Fruit fly (Drosophila melanogaster) whole organism, embryonic: ENCODE results near the gene CG5171.

Experiments used
- ATbp ChIP-seq: fragments of 200-800 bp; sonication (Bioruptor generic); optimal IDR thresholded peaks from 2 replicates; lab custom pipeline; 2017; ENCODE audit warnings: missing biosample characterization, mild to moderate bottlenecking, missing genetic modification characterization, missing genetic modification reagents
- Adf1 ChIP-seq: fragments of 200-800 bp; sonication (Bioruptor generic); IDR thresholded peaks from 2 replicates; pipeline ENCODE4 v1.3.6; 2022; ENCODE audit warnings: missing biosample characterization, missing genetic modification characterization
- Atf3 ChIP-seq: fragments of 200-800 bp; sonication (Bioruptor generic); optimal IDR thresholded peaks from 3 replicates; lab custom pipeline; 2016; ENCODE audit warnings: missing biosample characterization, missing genetic modification characterization
- Awh ChIP-seq: fragments of 200-800 bp; sonication (Bioruptor generic); IDR thresholded peaks from 2 replicates; pipeline ENCODE4, ENCODE4 v1.3.6; 2022; ENCODE audit warnings: missing biosample characterization, missing genetic modification characterization
- Bdp1 ChIP-seq: fragments of 200-800 bp; sonication (Bioruptor generic); optimal IDR thresholded peaks from 3 replicates; lab custom pipeline; 2016; ENCODE audit warnings: missing biosample characterization, missing genetic modification characterization
- Bteb2 ChIP-seq: fragments of 200-800 bp; sonication (Bioruptor generic); optimal IDR thresholded peaks from 2 replicates; lab custom pipeline; 2016; ENCODE audit warnings: missing biosample characterization, missing genetic modification characterization
- CG11085 ChIP-seq: fragments of 200-800 bp; sonication (Bioruptor generic); IDR thresholded peaks from 2 replicates; pipeline ENCODE4 v1.3.6; 2022; ENCODE audit warnings: missing biosample characterization, missing genetic modification characterization
- CG11456 ChIP-seq: fragments of 200-800 bp; sonication (Bioruptor generic); IDR thresholded peaks from 3 replicates; pipeline ENCODE4 v1.3.6; 2022; ENCODE audit warnings: missing biosample characterization, missing genetic modification characterization
- CG11560 ChIP-seq: fragments of 200-800 bp; sonication (Bioruptor generic); IDR thresholded peaks from 3 replicates; pipeline ENCODE4 v1.3.6; 2022; ENCODE audit warnings: missing biosample characterization, missing genetic modification characterization
- CG11695 ChIP-seq: fragments of 200-800 bp; sonication (Bioruptor generic); IDR thresholded peaks from 3 replicates; pipeline ENCODE4 v1.3.6; 2022; ENCODE audit warnings: missing biosample characterization, missing genetic modification characterization
- CG12236 ChIP-seq: fragments of 200-800 bp; sonication (Bioruptor generic); optimal IDR thresholded peaks from 2 replicates; lab custom pipeline; 2016; ENCODE audit warnings: missing biosample characterization, missing genetic modification characterization
- CG12659 ChIP-seq: fragments of 200-800 bp; sonication (Bioruptor generic); optimal IDR thresholded peaks from 3 replicates; lab custom pipeline; 2017; ENCODE audit warnings: mild to moderate bottlenecking, missing biosample characterization, missing genetic modification reagents, missing genetic modification characterization
- CG14667 ChIP-seq: fragments of 200-800 bp; sonication (Bioruptor generic); IDR thresholded peaks from 2 replicates; pipeline ENCODE4 v1.3.6; 2022; ENCODE audit warnings: missing biosample characterization, missing genetic modification characterization
- CG15514 ChIP-seq: fragments of 200-800 bp; sonication (Bioruptor generic); optimal IDR thresholded peaks from 3 replicates; lab custom pipeline; 2017; ENCODE audit warnings: missing biosample characterization, missing genetic modification characterization, mild to moderate bottlenecking, moderate library complexity, missing genetic modification reagents
- CG1647 ChIP-seq: fragments of 200-800 bp; sonication (Bioruptor generic); optimal IDR thresholded peaks from 3 replicates; lab custom pipeline; 2016; ENCODE audit warnings: missing biosample characterization, missing genetic modification characterization
- CG16863 ChIP-seq: fragments of 200-800 bp; sonication (Bioruptor generic); optimal IDR thresholded peaks from 3 replicates; lab custom pipeline; 2016; ENCODE audit warnings: missing biosample characterization, missing genetic modification characterization
- CG17359 ChIP-seq: fragments of 200-800 bp; sonication (Bioruptor generic); optimal IDR thresholded peaks from 3 replicates; lab custom pipeline; 2018; ENCODE audit warnings: missing biosample characterization, mild to moderate bottlenecking, missing genetic modification characterization, moderate library complexity
- CG18476 ChIP-seq: fragments of 200-800 bp; sonication (Bioruptor generic); optimal IDR thresholded peaks from 2 replicates; lab custom pipeline; 2016; ENCODE audit warnings: missing biosample characterization, mild to moderate bottlenecking, missing genetic modification characterization
- CG2678 ChIP-seq: fragments of 200-800 bp; sonication (Bioruptor generic); optimal IDR thresholded peaks from 3 replicates; lab custom pipeline; 2019; ENCODE audit warnings: missing biosample characterization, mild to moderate bottlenecking, missing genetic modification characterization, moderate library complexity
- CG33213 ChIP-seq: fragments of 200-800 bp; sonication (Bioruptor generic); optimal IDR thresholded peaks from 3 replicates; lab custom pipeline; 2016; ENCODE audit warnings: missing biosample characterization, missing genetic modification characterization
- CG4617 ChIP-seq: fragments of 200-800 bp; sonication (Bioruptor generic); optimal IDR thresholded peaks from 3 replicates; lab custom pipeline; 2016; ENCODE audit warnings: missing biosample characterization, missing genetic modification characterization, borderline replicate concordance
- CG6791 ChIP-seq: fragments of 200-800 bp; sonication (Bioruptor generic); IDR thresholded peaks from 3 replicates; pipeline ENCODE4 v1.3.6; 2022; ENCODE audit warnings: missing biosample characterization, missing genetic modification characterization; ENCODE audit not compliant: partially characterized antibody
- CG7271 ChIP-seq: fragments of 200-800 bp; sonication (Bioruptor generic); optimal IDR thresholded peaks from 2 replicates; lab custom pipeline; 2018; ENCODE audit warnings: missing biosample characterization, mild to moderate bottlenecking, missing genetic modification characterization, moderate library complexity
- Dbx ChIP-seq: fragments of 200-800 bp; sonication (Bioruptor generic); IDR thresholded peaks from 3 replicates; pipeline ENCODE4 v1.3.6; 2022; ENCODE audit warnings: missing biosample characterization, missing genetic modification characterization
- Dek ChIP-seq: fragments of 200-800 bp; sonication (Bioruptor generic); optimal IDR thresholded peaks from 3 replicates; lab custom pipeline; 2019; ENCODE audit warnings: missing biosample characterization, mild to moderate bottlenecking, missing genetic modification characterization, moderate library complexity
- Dfd ChIP-seq, 2 experiments: fragments of >200 bp; optimal IDR thresholded peaks; 2 replicates each; lab custom pipeline; 2017; ENCODE audit warnings: missing biosample characterization in 2 of 2, missing genetic modification characterization in 2 of 2
- H15 ChIP-seq: fragments of 200-800 bp; sonication (Bioruptor generic); IDR thresholded peaks from 3 replicates; pipeline ENCODE4 v1.3.6; 2022; ENCODE audit warnings: missing biosample characterization, missing genetic modification characterization
- HmgD ChIP-seq: fragments of 200-800 bp; sonication (Bioruptor generic); optimal IDR thresholded peaks from 3 replicates; lab custom pipeline; 2016; ENCODE audit warnings: missing biosample characterization, missing genetic modification characterization
- Myb ChIP-seq: fragments of 200-800 bp; sonication (Bioruptor generic); optimal IDR thresholded peaks from 2 replicates; lab custom pipeline; 2016; ENCODE audit warnings: missing biosample characterization, missing genetic modification characterization
- NK7.1 ChIP-seq: fragments of 200-800 bp; sonication (Bioruptor generic); optimal IDR thresholded peaks from 3 replicates; lab custom pipeline; 2016; ENCODE audit warnings: missing biosample characterization, missing genetic modification characterization
- Opbp ChIP-seq: fragments of 200-800 bp; sonication (Bioruptor generic); IDR thresholded peaks from 3 replicates; pipeline ENCODE4 v1.3.6; 2022; ENCODE audit warnings: missing biosample characterization, missing genetic modification characterization; ENCODE audit not compliant: partially characterized antibody
- Sry-β ChIP-seq: fragments of 200-800 bp; sonication (Bioruptor generic); optimal IDR thresholded peaks from 2 replicates; lab custom pipeline; 2018; ENCODE audit warnings: missing biosample characterization, mild to moderate bottlenecking, missing genetic modification characterization, moderate library complexity
- abd-A ChIP-seq: fragments of 200-800 bp; sonication (Bioruptor generic); optimal IDR thresholded peaks from 3 replicates; lab custom pipeline; 2019; ENCODE audit warnings: missing biosample characterization, mild to moderate bottlenecking, missing genetic modification characterization, moderate library complexity
- amos ChIP-seq: fragments of 200-800 bp; sonication (Bioruptor generic); IDR thresholded peaks from 2 replicates; pipeline ENCODE4 v1.3.6; 2022; ENCODE audit warnings: missing biosample characterization, missing genetic modification characterization; ENCODE audit not compliant: partially characterized antibody
- az2 ChIP-seq: fragments of 200-800 bp; sonication (Bioruptor generic); optimal IDR thresholded peaks from 3 replicates; lab custom pipeline; 2016; ENCODE audit warnings: missing biosample characterization, missing genetic modification characterization
- br ChIP-seq: fragments of >200 bp; optimal IDR thresholded peaks from 2 replicates; lab custom pipeline; 2017
- bsh ChIP-seq, 2 experiments: fragments of 200-800 bp; sonication (Bioruptor generic); optimal IDR thresholded peaks; 2 replicates each; lab custom pipeline; 2017 to 2018; ENCODE audit warnings: mild to moderate bottlenecking in 2 of 2, missing biosample characterization in 2 of 2, missing genetic modification characterization in 2 of 2, moderate library complexity in 1 of 2
- chif ChIP-seq, 2 experiments: fragments of 200-800 bp; sonication (Bioruptor generic); optimal IDR thresholded peaks; 3 replicates each; lab custom pipeline; 2016; ENCODE audit warnings: missing biosample characterization in 2 of 2, missing genetic modification characterization in 2 of 2
- dmrt11E ChIP-seq: fragments of 200-800 bp; sonication (Bioruptor generic); optimal IDR thresholded peaks from 3 replicates; lab custom pipeline; 2018; ENCODE audit warnings: missing biosample characterization, mild to moderate bottlenecking, missing genetic modification characterization, moderate library complexity
- gt ChIP-seq: fragments of 200-800 bp; sonication (Bioruptor generic); IDR thresholded peaks from 2 replicates; pipeline ENCODE4 v1.3.6; 2022; ENCODE audit warnings: missing biosample characterization, missing genetic modification characterization
- inv ChIP-seq: fragments of 200-800 bp; sonication (Bioruptor generic); IDR thresholded peaks from 2 replicates; pipeline ENCODE4 v1.3.6; 2022; ENCODE audit warnings: missing biosample characterization, missing genetic modification characterization; ENCODE audit not compliant: partially characterized antibody
- pzg ChIP-seq: fragments of 200-800 bp; sonication (Bioruptor generic); optimal IDR thresholded peaks from 3 replicates; lab custom pipeline; 2018; ENCODE audit warnings: missing biosample characterization, mild to moderate bottlenecking, missing genetic modification characterization, moderate library complexity
- repo ChIP-seq: fragments of 200-800 bp; sonication (Bioruptor generic); optimal IDR thresholded peaks from 2 replicates; lab custom pipeline; 2016; ENCODE audit warnings: missing biosample characterization, missing genetic modification characterization
- row ChIP-seq: fragments of 200-800 bp; sonication (Bioruptor generic); IDR thresholded peaks from 3 replicates; pipeline ENCODE4 v1.3.6; 2022; ENCODE audit warnings: missing biosample characterization, missing genetic modification characterization
- sisA ChIP-seq: fragments of 200-800 bp; sonication (Bioruptor generic); IDR thresholded peaks from 2 replicates; pipeline ENCODE4 v1.3.6; 2022; ENCODE audit warnings: missing biosample characterization, missing genetic modification characterization
- ssp ChIP-seq: fragments of 200-800 bp; sonication (Bioruptor generic); IDR thresholded peaks from 2 replicates; pipeline ENCODE4 v1.3.6; 2022; ENCODE audit warnings: missing biosample characterization, missing genetic modification characterization
- sug ChIP-seq: fragments of 200-800 bp; optimal IDR thresholded peaks from 2 replicates; lab custom pipeline; 2019; ENCODE audit warnings: missing biosample characterization, mild to moderate bottlenecking, missing genetic modification characterization, moderate library complexity
- tin ChIP-seq: fragments of 200-800 bp; sonication (Bioruptor generic); optimal IDR thresholded peaks from 3 replicates; lab custom pipeline; 2016; ENCODE audit warnings: missing biosample characterization, missing genetic modification characterization
- unpg ChIP-seq: fragments of 200-800 bp; sonication (Bioruptor generic); optimal IDR thresholded peaks from 3 replicates; lab custom pipeline; 2018; ENCODE audit warnings: missing biosample characterization, mild to moderate bottlenecking, missing genetic modification characterization, moderate library complexity
- vfl ChIP-seq: fragments of 200-800 bp; sonication (Bioruptor generic); optimal IDR thresholded peaks from 2 replicates; lab custom pipeline; 2016; ENCODE audit warnings: missing biosample characterization, missing genetic modification characterization

CG5171 gene

DNA sequence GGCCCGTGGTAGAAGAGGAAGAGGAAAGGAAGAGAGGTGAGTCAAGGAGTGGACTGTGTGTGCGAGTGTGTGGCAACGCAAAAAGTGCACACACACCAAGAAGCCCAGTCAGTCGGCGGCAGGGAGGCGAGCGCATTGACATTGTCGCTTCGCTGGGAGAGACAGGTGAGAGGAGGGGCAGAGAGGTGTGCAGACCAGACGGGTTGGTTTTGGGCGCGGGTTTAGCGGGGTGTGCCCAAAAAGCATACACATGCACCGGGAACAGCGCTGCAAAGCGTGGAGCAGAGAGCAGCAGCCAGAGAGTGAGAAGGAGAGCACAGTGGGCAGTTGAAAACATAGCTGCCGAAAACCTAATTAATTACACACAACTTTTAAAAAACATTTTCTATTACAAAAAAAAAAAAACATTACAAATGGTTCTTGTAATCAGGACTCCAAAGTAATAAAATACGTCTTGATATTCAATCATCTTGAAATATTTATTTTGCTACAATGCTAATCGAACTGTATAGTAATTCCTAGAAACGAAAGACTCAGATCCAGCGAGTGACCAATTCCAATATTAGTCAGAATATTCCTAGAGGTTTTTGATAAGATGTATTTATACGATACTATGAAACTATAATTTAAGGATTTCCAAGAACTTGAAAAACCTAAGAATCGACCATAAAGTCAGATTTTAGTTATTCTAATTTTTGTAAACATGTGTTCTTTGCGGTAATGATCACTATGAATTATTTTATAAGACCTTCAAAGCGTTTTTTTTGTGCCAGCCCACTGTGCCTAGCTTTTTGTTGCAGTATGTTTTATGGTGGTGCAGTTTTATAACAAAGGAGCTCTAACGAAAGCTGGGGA lies 21.5 kb downstream of the CG5171 start (continued):
- no peak for TF ChIP-seq repo (GFP tag; lab: Kevin White, UChicago)
- TF ChIP-seq pzg: no peak
- TF ChIP-seq CG14667: no peak
- TF ChIP-seq Sry-β (GFP tag; lab: Kevin White, UChicago): no peak
- TF ChIP-seq CG15514 (GFP tag; lab: Kevin White, UChicago): no peak
- peak; percentile 22 for TF ChIP-seq ATbp
- TF ChIP-seq CG11695 (GFP tag; lab: Robert Waterston, UW): no peak
- no peak for TF ChIP-seq abd-A (tag; lab: Kevin White, UChicago)
- TF ChIP-seq HmgD (GFP tag; lab: Kevin White, UChicago): no peak
- no peak for TF ChIP-seq CG11560 (tag; lab: Robert Waterston, UW)
- TF ChIP-seq Myb: no peak
- TF ChIP-seq row (GFP tag; lab: Robert Waterston, UW): no peak
- no peak for TF ChIP-seq gt (GFP tag; lab: Robert Waterston, UW)
- TF ChIP-seq Atf3 (GFP tag; lab: Kevin White, UChicago): no peak
- TF ChIP-seq Bdp1 (GFP tag; lab: Kevin White, UChicago): no peak
- no peak for TF ChIP-seq Adf1 (GFP tag; lab: Robert Waterston, UW)
- peak in 1 of 2 experiments; percentile 73 for TF ChIP-seq bsh (GFP tag; optimal IDR thresholded peaks at IDR 0.05; lab: Kevin White, UChicago)
- TF ChIP-seq Dbx (GFP tag; lab: Robert Waterston, UW): no peak
- TF ChIP-seq CG12236 (GFP tag; lab: Kevin White, UChicago): no peak
- TF ChIP-seq CG18476 (GFP tag; lab: Kevin White, UChicago): no peak
- no peak for TF ChIP-seq unpg (GFP tag; lab: Kevin White, UChicago)
- no peak for TF ChIP-seq CG7271 (tag; lab: Kevin White, UChicago)
- peak; percentile 7 for TF ChIP-seq CG2678 (tag; lab: Kevin White, UChicago)
- no peak for TF ChIP-seq amos (GFP tag; lab: Robert Waterston, UW)
- no peak for TF ChIP-seq Awh (GFP tag; lab: Robert Waterston, UW)
- 0 out of 2 replicates have a peak, but pooled peaks have one; percentile 6 for TF ChIP-seq ssp (GFP tag; lab: Robert Waterston, UW)
- no peak for TF ChIP-seq CG4617 (GFP tag; lab: Kevin White, UChicago)
- TF ChIP-seq CG1647 (GFP tag; lab: Kevin White, UChicago): no peak
- TF ChIP-seq CG17359: no peak
- TF ChIP-seq CG11085: no peak
- no peak for TF ChIP-seq sug
- TF ChIP-seq Dek (tag; lab: Kevin White, UChicago): no peak
- TF ChIP-seq dmrt11E (tag; lab: Kevin White, UChicago): no peak
- TF ChIP-seq CG11456 (GFP tag; lab: Robert Waterston, UW): no peak
- TF ChIP-seq Dfd (GFP tag; optimal IDR thresholded peaks at IDR 0.05; lab: Kevin White, UChicago): no peak
- TF ChIP-seq CG12659: no peak
- TF ChIP-seq br (lab: Kevin White, UChicago): no peak
- TF ChIP-seq Opbp (GFP tag; lab: Robert Waterston, UW): 0 out of 3 replicates have a peak, but pooled peaks have one; percentile 33
- no peak for TF ChIP-seq az2 (GFP tag; lab: Kevin White, UChicago)
- TF ChIP-seq inv: no peak
- no peak for TF ChIP-seq sisA (GFP tag; lab: Robert Waterston, UW)
- TF ChIP-seq H15: 0 out of 3 replicates have a peak, but pooled peaks have one; percentile 11
- TF ChIP-seq tin (GFP tag; lab: Kevin White, UChicago): no peak
- TF ChIP-seq NK7.1: no peak
- TF ChIP-seq CG6791 (GFP tag; lab: Robert Waterston, UW): no peak
- no peak for TF ChIP-seq CG33213
- no peak for TF ChIP-seq CG16863 (GFP tag; lab: Kevin White, UChicago)
- no peak for TF ChIP-seq vfl (GFP tag; lab: Kevin White, UChicago)
- TF ChIP-seq chif (GFP tag; optimal IDR thresholded peaks at IDR 0.05; lab: Kevin White, UChicago): peak in 1 of 2 experiments; percentile 1
- TF ChIP-seq Bteb2: no peak
